Worm (Caenorhabditis elegans) whole organism, L2 larva: ENCODE measurements around the gene Y75B8A.13.

Experiments used
- ama-1 ChIP-seq: fragments of 150-350 bp; optimal IDR thresholded peaks from 2 replicates; lab custom pipeline; 2018; ENCODE audit warnings: inconsistent platforms
- crh-2 ChIP-seq: sonication (generic microtip); optimal IDR thresholded peaks from 2 replicates; lab custom pipeline; 2017; ENCODE audit warnings: missing biosample characterization, missing genetic modification characterization
- egl-27 ChIP-seq: sonication (generic microtip); optimal IDR thresholded peaks from 3 replicates; lab custom pipeline; 2017; ENCODE audit warnings: missing biosample characterization, missing genetic modification reagents, missing genetic modification characterization
- lin-13 ChIP-seq: fragments of 150-350 bp; optimal IDR thresholded peaks from 2 replicates; lab custom pipeline; 2014; ENCODE audit warnings: missing biosample characterization, missing genetic modification reagents, missing genetic modification characterization
- nhr-12 ChIP-seq: fragments of 150-350 bp; optimal IDR thresholded peaks from 2 replicates; lab custom pipeline; 2014; ENCODE audit warnings: missing biosample characterization, missing genetic modification characterization
- nhr-129 ChIP-seq: fragments of 150-350 bp; optimal IDR thresholded peaks from 2 replicates; lab custom pipeline; 2014; ENCODE audit warnings: missing biosample characterization, missing genetic modification characterization
- nhr-25 ChIP-seq: fragments of 150-350 bp; sonication (generic microtip); optimal IDR thresholded peaks from 3 replicates; lab custom pipeline; 2014; ENCODE audit warnings: missing biosample characterization, missing genetic modification characterization
- skn-1 ChIP-seq: sonication (generic microtip); optimal IDR thresholded peaks from 2 replicates; lab custom pipeline; 2017; ENCODE audit warnings: missing biosample characterization, missing genetic modification characterization
- unc-62 ChIP-seq: fragments of 150-350 bp; optimal IDR thresholded peaks from 2 replicates; lab custom pipeline; 2014; ENCODE audit warnings: missing biosample characterization, missing genetic modification reagents, missing genetic modification characterization
- zag-1 ChIP-seq: fragments of 150-350 bp; optimal IDR thresholded peaks from 2 replicates; lab custom pipeline; 2014; ENCODE audit warnings: missing biosample characterization, missing genetic modification characterization
- ztf-1 ChIP-seq: fragments of 200-800 bp; sonication (Bioruptor generic); conservative IDR thresholded peaks from 2 replicates; pipeline ENCODE4 v1.3.6; 2022; ENCODE audit warnings: missing genetic modification characterization, missing compliant biosample characterization
- ztf-4 ChIP-seq: fragments of 150-350 bp; optimal IDR thresholded peaks from 2 replicates; lab custom pipeline; 2014; ENCODE audit warnings: missing biosample characterization, missing genetic modification characterization

DNA sequence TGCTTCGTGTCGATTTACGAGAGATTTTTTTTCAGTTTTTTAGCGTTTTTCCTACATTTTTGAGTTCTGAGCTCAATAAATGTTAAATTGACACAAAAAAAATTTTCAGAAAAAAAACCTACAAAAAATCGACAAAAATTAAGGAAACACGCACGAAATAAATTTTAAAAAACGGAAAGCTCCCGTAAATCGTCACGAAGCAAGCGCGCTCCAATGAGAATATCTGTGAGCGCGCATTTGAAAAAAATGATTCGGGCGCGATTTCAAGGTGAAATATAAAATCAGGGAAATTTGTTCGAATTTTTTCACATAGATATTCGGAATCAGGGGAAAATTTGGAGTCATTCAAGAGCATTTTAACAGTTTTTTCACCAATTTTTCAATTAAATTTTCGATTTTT, 7.7 kb upstream of the Y75B8A.13 start:
- TF ChIP-seq unc-62 (GFP tag; lab: Kevin White, UChicago) (no peak), ama-1 (no peak), lin-13 (GFP tag; lab: Kevin White, UChicago) (no peak), nhr-129 (tag; lab: Kevin White, UChicago) (no peak), egl-27 (tag; lab: Kevin White, UChicago) (no peak), ztf-4 (no peak), zag-1 (no peak), crh-2 (tag; lab: Kevin White, UChicago) (no peak), nhr-12 (no peak), skn-1 (no peak), ztf-1 (GFP tag; lab: Robert Waterston, UW) (no peak), nhr-25 (no peak)
